Fruit fly (Drosophila melanogaster): ENCODE results near the gene Sce.

Sce gene

DNA sequence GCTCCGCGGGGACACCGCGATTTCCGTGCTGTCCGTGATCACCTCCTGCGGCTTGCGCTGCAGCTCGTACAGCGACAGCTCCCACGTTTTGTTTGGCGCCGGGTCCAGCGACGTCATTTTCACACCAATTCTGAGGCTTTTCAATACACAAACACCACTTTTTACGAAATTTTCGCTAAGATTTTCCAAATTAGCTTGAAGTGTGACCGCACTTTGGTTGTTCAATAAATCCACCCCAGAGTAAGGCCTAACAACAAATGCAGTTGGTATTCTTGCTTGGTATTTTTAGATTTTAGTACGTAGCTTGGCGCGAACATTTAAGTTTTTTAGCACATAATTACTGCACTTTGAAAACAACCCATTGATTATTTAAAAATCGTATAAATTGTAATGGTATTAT is at the start of gene Sce:
Gene Sce, minus strand, starts transcription at position 231 of the 400 bp plus-strand sequence.
- TF ChIP-seq CG12605 (GFP tag; IDR thresholded peaks at IDR 0.05) (no peak), CG17806 (tag; optimal IDR thresholded peaks at IDR 0.05) (no peak), Snoo (tag; optimal IDR thresholded peaks at IDR 0.05) (no peak)

DNA sequence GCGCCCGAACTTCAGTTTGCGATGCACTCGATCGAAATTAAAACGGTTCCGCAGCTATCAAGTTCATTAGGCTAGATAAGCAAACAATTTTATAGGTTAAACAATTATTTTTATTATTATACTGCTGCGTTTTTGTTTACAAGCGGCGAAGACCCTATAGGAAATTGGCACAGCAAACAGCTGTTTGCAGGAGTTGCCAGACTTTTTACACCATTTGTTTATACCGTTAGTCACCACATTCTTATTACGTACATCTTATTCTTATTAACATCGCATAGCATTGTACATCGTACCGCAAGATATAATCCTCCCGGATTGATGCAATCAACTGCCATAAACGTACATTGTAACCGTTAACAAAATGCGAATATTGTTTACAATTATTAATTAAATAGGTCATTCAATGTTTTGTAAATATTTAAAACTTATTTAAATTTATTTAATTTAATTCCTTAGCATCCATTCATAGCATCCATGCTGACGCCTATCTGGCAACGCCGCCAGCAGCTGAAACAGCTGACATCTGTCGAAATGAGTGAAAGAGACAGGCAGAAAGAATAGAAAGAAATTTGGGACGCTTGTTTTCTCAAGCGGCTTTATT is 24.9 kb upstream of the Sce start, which contains the start of the genes CROT and CG12877:
Gene CROT, minus strand, starts transcription at position 171 of the 601 bp plus-strand sequence.
Gene CG12877, plus strand, starts transcription at position 520 of the 601 bp plus-strand sequence.
- TF ChIP-seq gl (tag; optimal IDR thresholded peaks at IDR 0.05) (no peak), CG8159 (tag; optimal IDR thresholded peaks at IDR 0.05) (peak; percentile 75), CG34367 (tag; optimal IDR thresholded peaks at IDR 0.05) (peak; percentile 73), Ets98B (GFP tag; IDR thresholded peaks at IDR 0.05) (peak; percentile 87), CG8301 (tag; optimal IDR thresholded peaks at IDR 0.05) (peak; percentile 47), CG15710 (tag; optimal IDR thresholded peaks at IDR 0.05) (peak; percentile 79), CG32121 (GFP tag; IDR thresholded peaks at IDR 0.05) (peak; percentile 75), fd96Ca (GFP tag; IDR thresholded peaks at IDR 0.05) (peak; percentile 82), CG12605 (GFP tag; IDR thresholded peaks at IDR 0.05) (no peak), D1 (tag; optimal IDR thresholded peaks at IDR 0.05) (no peak), Snoo (tag; optimal IDR thresholded peaks at IDR 0.05) (peak; percentile 77), CG17806 (tag; optimal IDR thresholded peaks at IDR 0.05) (peak; percentile 67), Pif1A (GFP tag; optimal IDR thresholded peaks at IDR 0.05) (peak; percentile 54), CG4496 (GFP tag; IDR thresholded peaks at IDR 0.05) (peak; percentile 84), CG9948 (tag; optimal IDR thresholded peaks at IDR 0.05) (peak; percentile 76), Pif1B (GFP tag; optimal IDR thresholded peaks at IDR 0.05) (peak; percentile 61), CG13204 (GFP tag; optimal IDR thresholded peaks at IDR 0.05) (no peak), rn (GFP tag; IDR thresholded peaks at IDR 0.05) (peak; percentile 49; the same call in 1 of the 2 replicates)

DNA sequence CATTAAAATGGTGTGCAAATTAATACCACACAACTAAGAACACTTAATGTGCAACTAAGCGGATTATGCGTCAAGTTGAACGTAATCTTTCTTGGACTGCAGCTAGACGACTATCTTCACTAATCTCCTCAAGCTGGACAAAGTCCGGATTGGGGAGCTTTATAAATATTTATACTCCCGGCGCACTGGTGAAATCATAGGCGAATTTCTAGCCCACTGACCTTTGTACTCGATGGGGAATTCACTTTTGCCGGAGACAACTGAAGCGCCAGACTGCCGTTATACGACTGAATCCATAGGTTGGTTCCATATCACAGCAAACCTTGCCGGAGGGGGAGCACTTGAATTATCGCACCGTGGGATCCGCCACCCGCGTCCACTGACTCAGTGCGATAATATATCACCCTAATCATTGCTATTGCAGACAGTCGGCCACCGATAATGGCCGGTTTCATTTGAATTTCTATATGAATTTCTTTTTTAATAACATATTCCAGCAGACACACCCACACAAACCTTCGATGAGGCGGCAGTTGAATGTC is 24.3 kb upstream of the Sce start:
- peak; percentile 19 for TF ChIP-seq gl (tag; optimal IDR thresholded peaks at IDR 0.05)
- TF ChIP-seq EcR (GFP tag; optimal IDR thresholded peaks at IDR 0.05): no peak
- TF ChIP-seq CG8159 (tag; optimal IDR thresholded peaks at IDR 0.05): no peak
- TF ChIP-seq CG14655 (GFP tag; optimal IDR thresholded peaks at IDR 0.05): no peak
- no peak for TF ChIP-seq Pif1B (GFP tag; optimal IDR thresholded peaks at IDR 0.05)
- no peak for TF ChIP-seq Pif1A (GFP tag; optimal IDR thresholded peaks at IDR 0.05)
- peak; percentile 38; the same call in 1 of the 3 replicates for TF ChIP-seq fd96Ca (GFP tag; IDR thresholded peaks at IDR 0.05)
- no peak for TF ChIP-seq CG13204 (GFP tag; optimal IDR thresholded peaks at IDR 0.05)
- no peak for TF ChIP-seq Snoo (tag; optimal IDR thresholded peaks at IDR 0.05)
- no peak for TF ChIP-seq CG12605 (GFP tag; IDR thresholded peaks at IDR 0.05)
- peak; percentile 27 for TF ChIP-seq CG8301 (tag; optimal IDR thresholded peaks at IDR 0.05)
- no peak for TF ChIP-seq rn (GFP tag; IDR thresholded peaks at IDR 0.05)
- 0 out of 2 replicates have a peak, but pooled peaks have one; percentile 33 for TF ChIP-seq Ets98B (GFP tag; IDR thresholded peaks at IDR 0.05)

dm6 chr3R:27700229-27700573 is 18.4 kb upstream of the Sce start, which contains the start of gene btz:
TSS of gene btz (plus strand) at chr3R:27700361.
- TF ChIP-seq CG14655 (GFP tag; optimal IDR thresholded peaks at IDR 0.05): no peak
- TF ChIP-seq fd96Ca (GFP tag; IDR thresholded peaks at IDR 0.05): no peak
- TF ChIP-seq Ets98B (GFP tag; IDR thresholded peaks at IDR 0.05): no peak
- TF ChIP-seq CG32121 (GFP tag; IDR thresholded peaks at IDR 0.05): no peak
- no peak for TF ChIP-seq rn (GFP tag; IDR thresholded peaks at IDR 0.05)
- TF ChIP-seq CG15710 (tag; optimal IDR thresholded peaks at IDR 0.05): no peak
- TF ChIP-seq CG8301 (tag; optimal IDR thresholded peaks at IDR 0.05): no peak
- TF ChIP-seq Pif1A (GFP tag; optimal IDR thresholded peaks at IDR 0.05): no peak

DNA sequence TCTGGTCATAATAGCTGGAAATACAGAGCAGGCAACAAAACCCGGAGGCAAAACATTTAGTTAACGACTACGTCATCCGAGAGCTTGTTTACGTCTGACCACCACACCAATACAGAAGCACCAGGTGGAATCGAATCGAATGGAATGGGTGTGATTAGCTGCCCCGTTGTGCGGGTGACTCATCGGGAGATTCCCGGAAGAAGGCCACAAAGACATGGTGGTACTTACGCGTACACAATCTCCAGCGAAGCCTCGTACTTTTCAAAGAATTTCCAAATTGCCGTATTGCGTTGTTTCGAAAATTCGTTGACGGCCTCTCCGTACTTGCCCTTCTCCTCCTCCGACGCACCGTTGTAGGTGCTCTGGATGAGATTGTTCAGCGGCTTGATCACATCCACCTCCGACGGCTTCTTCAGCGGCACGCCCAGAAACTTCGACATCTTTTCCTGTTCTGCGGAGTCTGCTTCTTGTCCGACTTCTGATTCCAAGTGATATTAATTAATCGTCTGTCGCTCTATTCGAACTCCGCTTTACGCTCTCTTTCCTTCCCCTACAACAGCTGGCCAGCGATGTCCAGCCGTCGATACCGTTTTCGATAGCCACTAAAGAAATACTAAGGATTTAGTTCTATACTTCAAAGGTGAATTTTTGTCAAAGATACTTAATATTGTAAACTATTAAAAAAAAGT is 17.9 kb upstream of the Sce start, which contains the start of gene ALiX:
Gene ALiX, minus strand, starts transcription at position 571 of the 689 bp plus-strand sequence.
- TF ChIP-seq CG4496 (GFP tag; IDR thresholded peaks at IDR 0.05) (0 out of 3 replicates have a peak, but pooled peaks have one; percentile 23), Pif1B (GFP tag; optimal IDR thresholded peaks at IDR 0.05) (no peak), CG8159 (tag; optimal IDR thresholded peaks at IDR 0.05) (no peak)

- TF ChIP-seq Ets98B (GFP tag; IDR thresholded peaks at IDR 0.05): no peak
- 0 out of 3 replicates have a peak, but pooled peaks have one; percentile 16 for TF ChIP-seq CG4496 (GFP tag; IDR thresholded peaks at IDR 0.05)
These were observed 13.2 kb upstream of the Sce start, which contains the start of gene HSPBAP1 for dm6 chr3R:27695019-27695418. TSS of gene HSPBAP1 (plus strand) at chr3R:27695235.

DNA sequence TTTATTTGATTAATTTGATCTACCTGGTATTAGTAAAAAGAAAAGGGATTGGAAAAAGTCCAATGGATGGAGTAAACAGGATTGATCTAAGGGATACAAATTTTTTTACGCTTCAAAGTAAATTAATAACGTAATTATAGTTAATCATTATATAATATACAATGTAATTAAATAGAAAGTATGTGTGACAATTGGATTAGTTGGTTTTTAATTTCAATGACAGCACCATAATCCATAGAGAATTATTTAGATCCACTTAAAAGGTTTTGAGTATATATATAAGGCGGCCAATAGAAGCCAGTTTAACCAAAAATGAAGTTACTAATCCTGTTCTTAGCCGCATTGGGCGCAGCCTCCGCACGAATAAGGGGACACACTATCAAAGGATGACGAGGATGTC is 12.8 kb upstream of the Sce start, which contains the start of gene Acp98AB:
Gene Acp98AB, plus strand, starts transcription at position 301 of the 400 bp plus-strand sequence.
- TF ChIP-seq Ets98B (GFP tag; IDR thresholded peaks at IDR 0.05) (no peak), CG12605 (GFP tag; IDR thresholded peaks at IDR 0.05) (no peak), rn (GFP tag; IDR thresholded peaks at IDR 0.05) (no peak), CG34367 (tag; optimal IDR thresholded peaks at IDR 0.05) (no peak), CG4496 (GFP tag; IDR thresholded peaks at IDR 0.05) (no peak), CG8301 (tag; optimal IDR thresholded peaks at IDR 0.05) (no peak), D1 (tag; optimal IDR thresholded peaks at IDR 0.05) (no peak), CG8159 (tag; optimal IDR thresholded peaks at IDR 0.05) (no peak), CG13204 (GFP tag; optimal IDR thresholded peaks at IDR 0.05) (no peak), Snoo (tag; optimal IDR thresholded peaks at IDR 0.05) (no peak), CG15710 (tag; optimal IDR thresholded peaks at IDR 0.05) (no peak), CG9948 (tag; optimal IDR thresholded peaks at IDR 0.05) (no peak), CG17806 (tag; optimal IDR thresholded peaks at IDR 0.05) (no peak), Pif1B (GFP tag; optimal IDR thresholded peaks at IDR 0.05) (no peak), EcR (GFP tag; optimal IDR thresholded peaks at IDR 0.05) (no peak)

Data from whole organism, pupa.